Fruit fly (Drosophila melanogaster) whole organism, embryonic: ENCODE data around the gene Peritrophin-A.

Source experiments
- CG12155 ChIP-seq: fragments of 200-800 bp; sonication (Bioruptor generic); optimal IDR thresholded peaks from 3 replicates; lab custom pipeline; 2016; ENCODE audit warnings: missing biosample characterization, missing genetic modification characterization
- CG14441 ChIP-seq: fragments of 200-800 bp; sonication (Bioruptor generic); IDR thresholded peaks from 2 replicates; pipeline ENCODE4 v1.3.6; 2022; ENCODE audit warnings: missing biosample characterization, missing genetic modification characterization
- CG14667 ChIP-seq: fragments of 200-800 bp; sonication (Bioruptor generic); IDR thresholded peaks from 2 replicates; pipeline ENCODE4 v1.3.6; 2022; ENCODE audit warnings: missing biosample characterization, missing genetic modification characterization
- CG15073 ChIP-seq: fragments of 200-800 bp; sonication (Bioruptor generic); optimal IDR thresholded peaks from 2 replicates; lab custom pipeline; 2016; ENCODE audit warnings: missing biosample characterization, missing genetic modification characterization
- CG1602 ChIP-seq: fragments of 200-800 bp; sonication (Bioruptor generic); optimal IDR thresholded peaks from 3 replicates; lab custom pipeline; 2016; ENCODE audit warnings: missing biosample characterization, missing genetic modification characterization
- CG16813 ChIP-seq: fragments of 200-800 bp; sonication (Bioruptor generic); IDR thresholded peaks from 3 replicates; pipeline ENCODE4 v1.3.6; 2022; ENCODE audit warnings: missing biosample characterization, missing genetic modification characterization; ENCODE audit not compliant: partially characterized antibody
- CG17912 ChIP-seq: fragments of 200-800 bp; sonication (Bioruptor generic); optimal IDR thresholded peaks from 2 replicates; lab custom pipeline; 2018; ENCODE audit warnings: missing biosample characterization, mild to moderate bottlenecking, missing genetic modification characterization
- CG18476 ChIP-seq: fragments of 200-800 bp; sonication (Bioruptor generic); optimal IDR thresholded peaks from 2 replicates; lab custom pipeline; 2016; ENCODE audit warnings: missing biosample characterization, mild to moderate bottlenecking, missing genetic modification characterization
- CG2116 ChIP-seq: fragments of 200-800 bp; sonication (Bioruptor generic); optimal IDR thresholded peaks from 3 replicates; lab custom pipeline; 2018; ENCODE audit warnings: missing biosample characterization, mild to moderate bottlenecking, missing genetic modification characterization
- CG34376 ChIP-seq: fragments of 200-800 bp; sonication (Bioruptor generic); optimal IDR thresholded peaks from 2 replicates; lab custom pipeline; 2018; ENCODE audit warnings: missing biosample characterization, mild to moderate bottlenecking, missing genetic modification characterization
- CG3726 ChIP-seq: fragments of 200-800 bp; sonication (Bioruptor generic); IDR thresholded peaks from 3 replicates; pipeline ENCODE4, ENCODE4 v1.3.6; 2022; ENCODE audit warnings: missing biosample characterization, missing genetic modification characterization
- CG3838 ChIP-seq: fragments of 200-800 bp; sonication (Bioruptor generic); optimal IDR thresholded peaks from 3 replicates; lab custom pipeline; 2016; ENCODE audit warnings: missing biosample characterization, missing genetic modification characterization
- CG6175 ChIP-seq: fragments of 200-800 bp; sonication (Bioruptor generic); IDR thresholded peaks from 3 replicates; pipeline ENCODE4 v1.3.6; 2022; ENCODE audit warnings: missing biosample characterization, missing genetic modification characterization
- CG7556 ChIP-seq: fragments of 200-800 bp; sonication (Bioruptor generic); optimal IDR thresholded peaks from 2 replicates; lab custom pipeline; 2017; ENCODE audit warnings: missing biosample characterization, mild to moderate bottlenecking, missing genetic modification characterization
- CG8765 ChIP-seq: fragments of 200-800 bp; sonication (Bioruptor generic); IDR thresholded peaks from 2 replicates; pipeline ENCODE4 v1.3.6; 2022; ENCODE audit warnings: missing biosample characterization, missing genetic modification characterization
- CoRest ChIP-seq: fragments of 200-800 bp; sonication (Bioruptor generic); optimal IDR thresholded peaks from 3 replicates; lab custom pipeline; 2018; ENCODE audit warnings: missing biosample characterization, mild to moderate bottlenecking, missing genetic modification characterization, moderate library complexity
- CrebB ChIP-seq: fragments of 200-800 bp; sonication (Bioruptor generic); optimal IDR thresholded peaks from 3 replicates; lab custom pipeline; 2018; ENCODE audit warnings: missing biosample characterization, mild to moderate bottlenecking, missing genetic modification characterization
- E2f2 ChIP-seq: fragments of 200-800 bp; sonication (Bioruptor generic); IDR thresholded peaks from 2 replicates; pipeline ENCODE4 v1.3.6; 2022; ENCODE audit warnings: missing biosample characterization, missing genetic modification characterization
- Fer2 ChIP-seq: fragments of 200-800 bp; sonication (Bioruptor generic); optimal IDR thresholded peaks from 2 replicates; lab custom pipeline; 2018; ENCODE audit warnings: missing biosample characterization, mild to moderate bottlenecking, missing genetic modification characterization, moderate library complexity
- Gsc ChIP-seq: fragments of 200-800 bp; sonication (Bioruptor generic); IDR thresholded peaks from 2 replicates; pipeline ENCODE4 v1.3.6; 2022; ENCODE audit warnings: missing biosample characterization, missing genetic modification characterization
- HLHmδ ChIP-seq: fragments of 200-800 bp; sonication (Bioruptor generic); optimal IDR thresholded peaks from 2 replicates; lab custom pipeline; 2018; ENCODE audit warnings: missing biosample characterization, mild to moderate bottlenecking, missing genetic modification characterization, moderate library complexity
- Lpt ChIP-seq: fragments of >200 bp; optimal IDR thresholded peaks from 2 replicates; lab custom pipeline; 2018; ENCODE audit warnings: missing biosample characterization, missing genetic modification characterization
- NC2β ChIP-seq: fragments of 200-800 bp; sonication (Bioruptor generic); optimal IDR thresholded peaks from 2 replicates; lab custom pipeline; 2016; ENCODE audit warnings: missing biosample characterization, missing genetic modification characterization
- NK7.1 ChIP-seq: fragments of 200-800 bp; sonication (Bioruptor generic); optimal IDR thresholded peaks from 3 replicates; lab custom pipeline; 2016; ENCODE audit warnings: missing biosample characterization, missing genetic modification characterization
- Opbp ChIP-seq: fragments of 200-800 bp; sonication (Bioruptor generic); IDR thresholded peaks from 3 replicates; pipeline ENCODE4 v1.3.6; 2022; ENCODE audit warnings: missing biosample characterization, missing genetic modification characterization; ENCODE audit not compliant: partially characterized antibody
- Ptx1 ChIP-seq: fragments of 200-800 bp; sonication (Bioruptor generic); IDR thresholded peaks from 2 replicates; pipeline ENCODE4 v1.3.6; 2022; ENCODE audit warnings: missing biosample characterization, missing genetic modification characterization
- TFAM ChIP-seq: fragments of 200-800 bp; sonication (Bioruptor generic); optimal IDR thresholded peaks from 2 replicates; lab custom pipeline; 2017; ENCODE audit warnings: missing biosample characterization, missing genetic modification characterization, inconsistent platforms
- Usf ChIP-seq: fragments of 200-800 bp; sonication (Bioruptor generic); optimal IDR thresholded peaks from 2 replicates; lab custom pipeline; 2017; ENCODE audit warnings: missing genotype, missing biosample characterization, missing genetic modification characterization
- ato ChIP-seq: fragments of 200-800 bp; sonication (Bioruptor generic); IDR thresholded peaks from 2 replicates; pipeline ENCODE4 v1.3.6; 2022; ENCODE audit warnings: missing biosample characterization, missing genetic modification characterization; ENCODE audit not compliant: partially characterized antibody
- br ChIP-seq: fragments of >200 bp; optimal IDR thresholded peaks from 2 replicates; lab custom pipeline; 2017
- caup ChIP-seq: fragments of 200-800 bp; sonication (Bioruptor generic); optimal IDR thresholded peaks from 3 replicates; lab custom pipeline; 2017; ENCODE audit warnings: missing biosample characterization, mild to moderate bottlenecking, missing genetic modification characterization, moderate library complexity; ENCODE audit not compliant: severe bottlenecking
- crp ChIP-seq, 2 experiments: fragments of 200-800 bp; sonication (Bioruptor generic); optimal IDR thresholded peaks; 2 replicates in 1 of 2; 3 replicates in 1 of 2; lab custom pipeline; 2017; ENCODE audit warnings: missing biosample characterization in 2 of 2, missing genetic modification characterization in 2 of 2, mild to moderate bottlenecking in 1 of 2, moderate library complexity in 1 of 2
- dan ChIP-seq: fragments of 200-800 bp; sonication (Bioruptor generic); IDR thresholded peaks from 2 replicates; pipeline ENCODE4 v1.3.6; 2022; ENCODE audit warnings: missing biosample characterization, missing genetic modification characterization
- dmrt11E ChIP-seq: fragments of 200-800 bp; sonication (Bioruptor generic); optimal IDR thresholded peaks from 3 replicates; lab custom pipeline; 2018; ENCODE audit warnings: missing biosample characterization, mild to moderate bottlenecking, missing genetic modification characterization, moderate library complexity
- fu2 ChIP-seq: fragments of 200-800 bp; sonication (Bioruptor generic); optimal IDR thresholded peaks from 2 replicates; lab custom pipeline; 2016; ENCODE audit warnings: missing biosample characterization, missing genetic modification characterization
- hbn ChIP-seq: fragments of 200-800 bp; sonication (Bioruptor generic); IDR thresholded peaks from 2 replicates; pipeline ENCODE4 v1.3.6; 2022; ENCODE audit warnings: missing biosample characterization, missing genetic modification characterization; ENCODE audit not compliant: partially characterized antibody
- jing ChIP-seq: fragments of 200-800 bp; sonication (Bioruptor generic); optimal IDR thresholded peaks from 2 replicates; lab custom pipeline; 2018; ENCODE audit warnings: missing biosample characterization, mild to moderate bottlenecking, missing genetic modification characterization
- lov ChIP-seq, 2 experiments: fragments of 200-800 bp in 1 of 2; fragments of >200 bp in 1 of 2; sonication (Bioruptor generic) in 1 of 2; IDR thresholded peaks in 1 of 2; optimal IDR thresholded peaks in 1 of 2; 2 replicates in 1 of 2; 3 replicates in 1 of 2; pipeline versions ENCODE4 v1.3.6 to Lab custom; 2017 to 2022; ENCODE audit warnings: missing biosample characterization in 1 of 2, missing genetic modification characterization in 1 of 2
- nau ChIP-seq: fragments of 200-800 bp; sonication (Bioruptor generic); optimal IDR thresholded peaks from 3 replicates; lab custom pipeline; 2017; ENCODE audit warnings: missing biosample characterization, mild to moderate bottlenecking, missing genetic modification characterization, missing genetic modification reagents
- peb ChIP-seq: fragments of 200-800 bp; sonication (Bioruptor generic); IDR thresholded peaks from 2 replicates; pipeline ENCODE4 v1.3.6; 2022; ENCODE audit warnings: missing biosample characterization, missing genetic modification characterization
- rib ChIP-seq: fragments of 200-800 bp; sonication (Bioruptor generic); IDR thresholded peaks from 2 replicates; pipeline ENCODE4 v1.3.6; 2022; ENCODE audit warnings: missing biosample characterization, missing genetic modification characterization
- sima ChIP-seq: fragments of 200-800 bp; sonication (Bioruptor generic); optimal IDR thresholded peaks from 2 replicates; lab custom pipeline; 2016; ENCODE audit warnings: missing biosample characterization, missing genetic modification characterization
- tap ChIP-seq: fragments of 200-800 bp; optimal IDR thresholded peaks from 3 replicates; lab custom pipeline; 2019; ENCODE audit warnings: missing biosample characterization, mild to moderate bottlenecking, missing genetic modification characterization, moderate library complexity
- tgo ChIP-seq: fragments of 200-800 bp; sonication (Bioruptor generic); IDR thresholded peaks from 3 replicates; pipeline ENCODE4 v1.3.6; 2022; ENCODE audit warnings: missing biosample characterization, missing genetic modification characterization
- trem ChIP-seq: fragments of 200-800 bp; optimal IDR thresholded peaks from 3 replicates; lab custom pipeline; 2019; ENCODE audit warnings: missing biosample characterization, mild to moderate bottlenecking, missing genetic modification characterization, moderate library complexity
- tup ChIP-seq: fragments of 200-800 bp; sonication (Bioruptor generic); optimal IDR thresholded peaks from 2 replicates; lab custom pipeline; 2016; ENCODE audit warnings: missing biosample characterization, mild to moderate bottlenecking, missing genetic modification characterization, moderate library complexity
- twi ChIP-seq: fragments of 200-800 bp; optimal IDR thresholded peaks from 2 replicates; lab custom pipeline; 2019; ENCODE audit warnings: missing biosample characterization, mild to moderate bottlenecking, missing genetic modification characterization, moderate library complexity
- wor ChIP-seq: fragments of 200-800 bp; sonication (Bioruptor generic); IDR thresholded peaks from 2 replicates; pipeline ENCODE4 v1.3.6; 2022; ENCODE audit warnings: missing biosample characterization, missing genetic modification characterization
- z ChIP-seq: fragments of 200-800 bp; sonication (Bioruptor generic); IDR thresholded peaks from 3 replicates; pipeline ENCODE4 v1.3.6; 2022; ENCODE audit warnings: missing biosample characterization, missing genetic modification characterization

Gene Peritrophin-A

dm6 chrX:20256849-20257590 lies 12.6 kb downstream of the Peritrophin-A start, which contains the start of gene CG17065 (continued):
- TF ChIP-seq tgo (GFP tag; lab: Robert Waterston, UW) (no peak), CG16813 (GFP tag; lab: Robert Waterston, UW) (peak; percentile 57; the same call in 2 of the 3 replicates), jing (GFP tag; lab: Kevin White, UChicago) (no peak), NK7.1 (peak; percentile 9), CG14667 (no peak), CrebB (tag; lab: Kevin White, UChicago) (no peak), tup (no peak), Opbp (GFP tag; lab: Robert Waterston, UW) (no peak), wor (GFP tag; lab: Robert Waterston, UW) (no peak), CG17912 (no peak), Gsc (GFP tag; lab: Robert Waterston, UW) (no peak), CG3726 (no peak), fu2 (GFP tag; lab: Kevin White, UChicago) (peak; percentile 23), tap (tag; lab: Kevin White, UChicago) (no peak), lov (optimal IDR thresholded peaks at IDR 0.05; lab: Kevin White, UChicago) (no peak), lov (GFP tag; IDR thresholded peaks at IDR 0.05; lab: Robert Waterston, UW) (no peak), CG3838 (GFP tag; lab: Kevin White, UChicago) (no peak), trem (tag; lab: Kevin White, UChicago) (peak; percentile 39), E2f2 (peak; percentile 87), CG6175 (GFP tag; lab: Robert Waterston, UW) (peak; percentile 19; the same call in 1 of the 3 replicates), dmrt11E (tag; lab: Kevin White, UChicago) (peak; percentile 15), peb (GFP tag; lab: Robert Waterston, UW) (no peak), Lpt (GFP tag; lab: Kevin White, UChicago) (no peak), NC2β (GFP tag; lab: Kevin White, UChicago) (peak; percentile 17), Fer2 (tag; lab: Kevin White, UChicago) (no peak), CG1602 (no peak), z (no peak), CG34376 (GFP tag; lab: Kevin White, UChicago) (peak; percentile 54), Usf (GFP tag; lab: Kevin White, UChicago) (no peak), rib (GFP tag; lab: Robert Waterston, UW) (no peak), twi (tag; lab: Kevin White, UChicago) (peak; percentile 8), crp (GFP tag; optimal IDR thresholded peaks at IDR 0.05; lab: Kevin White, UChicago) (peak in 1 of 2 experiments; percentile 39), nau (GFP tag; lab: Kevin White, UChicago) (no peak), sima (GFP tag; lab: Kevin White, UChicago) (no peak), CG2116 (GFP tag; lab: Kevin White, UChicago) (peak; percentile 47), CG7556 (no peak), TFAM (GFP tag; lab: Kevin White, UChicago) (no peak), CG12155 (no peak), CG8765 (no peak), dan (no peak), HLHmδ (GFP tag; lab: Kevin White, UChicago) (no peak), Ptx1 (GFP tag; lab: Robert Waterston, UW) (0 out of 2 replicates have a peak, but pooled peaks have one; percentile 15), CoRest (peak; percentile 65), CG14441 (GFP tag; lab: Robert Waterston, UW) (no peak), ato (GFP tag; lab: Robert Waterston, UW) (peak; percentile 11; the same call in 1 of the 2 replicates), CG15073 (GFP tag; lab: Kevin White, UChicago) (no peak), br (lab: Kevin White, UChicago) (no peak), hbn (GFP tag; lab: Robert Waterston, UW) (no peak), caup (GFP tag; lab: Kevin White, UChicago) (peak; percentile 1), CG18476 (GFP tag; lab: Kevin White, UChicago) (no peak)
